Fruit fly (Drosophila melanogaster): ENCODE measurements around the gene Pus10.

DNA sequence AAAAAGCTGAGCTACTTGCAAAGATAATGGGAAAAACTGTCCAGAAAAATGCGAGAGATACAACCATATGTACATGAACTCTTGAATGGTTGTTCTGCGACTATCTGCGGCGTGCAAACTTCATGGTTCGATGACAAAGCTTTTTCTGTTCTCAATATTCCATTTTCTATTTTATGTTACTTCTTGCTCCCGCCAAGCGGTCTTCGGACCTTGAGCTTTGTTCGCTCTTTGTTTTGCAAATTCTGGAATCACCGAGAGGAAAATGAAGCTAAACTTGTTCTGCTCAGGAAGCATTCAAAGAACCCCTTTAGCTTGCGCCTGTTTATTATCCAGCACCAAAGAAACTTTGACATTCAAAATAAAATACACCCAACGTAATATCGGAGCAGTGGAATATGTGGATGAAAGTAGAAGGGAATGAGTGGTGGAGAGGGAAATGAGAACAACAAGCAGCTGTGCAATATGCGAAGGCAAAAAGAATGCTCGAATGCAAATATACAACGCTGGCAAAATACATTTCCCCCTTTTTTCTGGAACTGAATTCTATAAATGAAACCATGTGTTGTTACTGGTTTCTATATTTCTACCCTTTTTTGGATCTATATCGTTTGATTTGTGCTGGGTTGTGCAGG is 13.3 kb upstream of the Pus10 start:
- no peak for TF ChIP-seq CG10631 (GFP tag; optimal IDR thresholded peaks at IDR 0.05)
- TF ChIP-seq achi (GFP tag; optimal IDR thresholded peaks at IDR 0.05) = no peak
- no peak for TF ChIP-seq CG6854 (GFP tag; optimal IDR thresholded peaks at IDR 0.05)

All from whole organism, prepupa.